Worm (Caenorhabditis elegans) whole organism, early embryonic: ENCODE results near the gene hsp-75.

Experiments
- ceh-13 ChIP-seq: fragments of 200-800 bp; sonication (Bioruptor generic); optimal IDR thresholded peaks from 2 replicates; lab custom pipeline; 2018; ENCODE audit warnings: mild to moderate bottlenecking, missing genetic modification characterization, missing compliant biosample characterization
- flt-1 ChIP-seq: fragments of 200-800 bp; sonication (Bioruptor generic); IDR thresholded peaks from 2 replicates; pipeline ENCODE4 v1.3.6; 2022; ENCODE audit warnings: missing genetic modification characterization, missing compliant biosample characterization
- hmbx-1 ChIP-seq: sonication (generic microtip); optimal IDR thresholded peaks from 2 replicates; lab custom pipeline; 2016; ENCODE audit warnings: mild to moderate bottlenecking, missing genetic modification characterization, missing compliant biosample characterization

DNA sequence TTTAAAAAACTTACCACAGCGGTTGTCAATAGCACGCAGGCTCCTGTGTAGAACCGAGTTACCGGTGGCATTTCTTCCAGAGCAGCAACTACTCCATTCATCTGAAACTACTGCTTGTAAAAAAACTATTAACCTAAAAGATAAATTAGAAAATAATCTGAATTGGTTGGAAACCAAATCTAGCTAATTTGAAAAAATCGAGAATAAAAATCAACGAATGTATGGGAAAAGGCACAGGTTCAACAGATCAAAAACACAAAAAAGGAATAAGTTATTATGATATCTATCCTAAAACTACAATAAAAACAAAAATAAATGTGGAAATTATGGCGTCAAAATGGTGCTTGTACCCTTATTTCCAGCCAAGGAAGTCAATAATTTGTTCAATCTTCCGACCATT is 3.5 kb downstream of the hsp-75 start, which contains the start of gene der-2:
- no peak for TF ChIP-seq ceh-13 (GFP tag; lab: Kevin White, UChicago)
- no peak for TF ChIP-seq hmbx-1 (tag; lab: Kevin White, UChicago)
- no peak for TF ChIP-seq flt-1 (GFP tag; lab: Robert Waterston, UW)
